Fruit fly (Drosophila melanogaster) whole organism, embryonic: ENCODE results near the gene Nf1.
A peak's percentile ranks its signal among the peaks of the same experiment; 100 is the strongest.

Experiments used
- Antp ChIP-seq: fragments of 200-800 bp; sonication (Bioruptor generic); optimal IDR thresholded peaks from 3 replicates; lab custom pipeline; 2016; ENCODE audit warnings: missing biosample characterization, missing genetic modification characterization
- CG10431 ChIP-seq: fragments of 200-800 bp; sonication (Bioruptor generic); optimal IDR thresholded peaks from 3 replicates; lab custom pipeline; 2018; ENCODE audit warnings: missing biosample characterization, mild to moderate bottlenecking, missing genetic modification characterization
- CG11247 ChIP-seq: fragments of 200-800 bp; sonication (Bioruptor generic); IDR thresholded peaks from 2 replicates; pipeline ENCODE4 v1.3.6; 2022; ENCODE audit warnings: missing biosample characterization, missing genetic modification characterization
- CG11398 ChIP-seq: fragments of 200-800 bp; sonication (Bioruptor generic); optimal IDR thresholded peaks from 2 replicates; lab custom pipeline; 2016; ENCODE audit warnings: missing biosample characterization, missing genetic modification characterization
- CG11695 ChIP-seq: fragments of 200-800 bp; sonication (Bioruptor generic); IDR thresholded peaks from 3 replicates; pipeline ENCODE4 v1.3.6; 2022; ENCODE audit warnings: missing biosample characterization, missing genetic modification characterization
- CG13296 ChIP-seq: fragments of 200-800 bp; sonication (Bioruptor generic); optimal IDR thresholded peaks from 3 replicates; lab custom pipeline; 2018; ENCODE audit warnings: missing biosample characterization, mild to moderate bottlenecking, missing genetic modification characterization
- CG14050 ChIP-seq: fragments of 200-800 bp; sonication (Bioruptor generic); IDR thresholded peaks from 3 replicates; pipeline ENCODE4 v1.3.6; 2022; ENCODE audit warnings: missing biosample characterization, missing genetic modification characterization
- CG15073 ChIP-seq: fragments of 200-800 bp; sonication (Bioruptor generic); optimal IDR thresholded peaks from 2 replicates; lab custom pipeline; 2016; ENCODE audit warnings: missing biosample characterization, missing genetic modification characterization
- CG17612 ChIP-seq: fragments of 200-800 bp; sonication (Bioruptor generic); IDR thresholded peaks from 2 replicates; pipeline ENCODE4 v1.3.6; 2022; ENCODE audit warnings: missing biosample characterization, missing genetic modification characterization
- CG18599 ChIP-seq: fragments of 200-800 bp; sonication (Bioruptor generic); optimal IDR thresholded peaks from 3 replicates; lab custom pipeline; 2017; ENCODE audit warnings: missing biosample characterization, missing genetic modification characterization, mild to moderate bottlenecking, moderate library complexity, missing genetic modification reagents
- CG2199 ChIP-seq: fragments of 200-800 bp; sonication (Bioruptor generic); IDR thresholded peaks from 3 replicates; pipeline ENCODE4 v1.3.6; 2022; ENCODE audit warnings: missing biosample characterization, missing genetic modification characterization
- CG34376 ChIP-seq: fragments of 200-800 bp; sonication (Bioruptor generic); optimal IDR thresholded peaks from 2 replicates; lab custom pipeline; 2018; ENCODE audit warnings: missing biosample characterization, mild to moderate bottlenecking, missing genetic modification characterization
- CG4282 ChIP-seq: fragments of 200-800 bp; sonication (Bioruptor generic); optimal IDR thresholded peaks from 2 replicates; lab custom pipeline; 2016; ENCODE audit warnings: missing biosample characterization, missing genetic modification characterization
- CG6854 ChIP-seq: fragments of 200-800 bp; sonication (Bioruptor generic); optimal IDR thresholded peaks from 3 replicates; lab custom pipeline; 2017; ENCODE audit warnings: missing biosample characterization, mild to moderate bottlenecking, missing genetic modification characterization
- CG8359 ChIP-seq: fragments of 200-800 bp; sonication (Bioruptor generic); optimal IDR thresholded peaks from 2 replicates; lab custom pipeline; 2017; ENCODE audit warnings: missing biosample characterization, mild to moderate bottlenecking, missing genetic modification characterization, borderline replicate concordance
- CG8924 ChIP-seq: fragments of 200-800 bp; optimal IDR thresholded peaks from 3 replicates; lab custom pipeline; 2019; ENCODE audit warnings: missing biosample characterization, mild to moderate bottlenecking, missing genetic modification characterization, moderate library complexity
- CG8944 ChIP-seq: fragments of 200-800 bp; sonication (Bioruptor generic); optimal IDR thresholded peaks from 3 replicates; lab custom pipeline; 2016; ENCODE audit warnings: missing biosample characterization, missing genetic modification characterization
- CG9876 ChIP-seq: fragments of 200-800 bp; sonication (Bioruptor generic); optimal IDR thresholded peaks from 2 replicates; lab custom pipeline; 2016; ENCODE audit warnings: missing biosample characterization, missing genetic modification characterization
- D19B ChIP-seq: fragments of 200-800 bp; sonication (Bioruptor generic); optimal IDR thresholded peaks from 2 replicates; lab custom pipeline; 2017; ENCODE audit warnings: missing biosample characterization, mild to moderate bottlenecking, missing genetic modification characterization
- Dad ChIP-seq: fragments of 200-800 bp; sonication (Bioruptor generic); optimal IDR thresholded peaks from 3 replicates; lab custom pipeline; 2016; ENCODE audit warnings: missing biosample characterization, missing genetic modification characterization
- Drgx ChIP-seq: fragments of 200-800 bp; sonication (Bioruptor generic); IDR thresholded peaks from 2 replicates; pipeline ENCODE4 v1.3.6; 2022; ENCODE audit warnings: missing biosample characterization, missing genetic modification characterization
- Ets97D ChIP-seq: fragments of 200-800 bp; sonication (Bioruptor generic); optimal IDR thresholded peaks from 3 replicates; lab custom pipeline; 2016; ENCODE audit warnings: missing biosample characterization, missing genetic modification characterization
- Gug ChIP-seq: fragments of 200-800 bp; sonication (Bioruptor generic); IDR thresholded peaks from 4 replicates; pipeline ENCODE4 v1.3.6; 2022; ENCODE audit warnings: missing biosample characterization, missing genetic modification characterization
- HLH54F ChIP-seq: fragments of 200-800 bp; sonication (Bioruptor generic); optimal IDR thresholded peaks from 3 replicates; lab custom pipeline; 2016; ENCODE audit warnings: missing biosample characterization, missing genetic modification characterization
- Hr78 ChIP-seq, 2 experiments: fragments of 200-800 bp in 1 of 2; fragments of >200 bp in 1 of 2; sonication (Bioruptor generic) in 1 of 2; optimal IDR thresholded peaks; 2 replicates each; lab custom pipeline; 2017 to 2019; ENCODE audit warnings: missing biosample characterization in 2 of 2, missing genetic modification characterization in 2 of 2, mild to moderate bottlenecking in 1 of 2, moderate library complexity in 1 of 2
- Meics ChIP-seq: fragments of 200-800 bp; sonication (Bioruptor generic); optimal IDR thresholded peaks from 2 replicates; lab custom pipeline; 2017; ENCODE audit warnings: missing biosample characterization, mild to moderate bottlenecking, missing genetic modification characterization
- NC2α ChIP-seq: fragments of 200-800 bp; sonication (Bioruptor generic); optimal IDR thresholded peaks from 2 replicates; lab custom pipeline; 2016; ENCODE audit warnings: missing biosample characterization, missing genetic modification characterization
- Nf-YB ChIP-seq: fragments of 200-800 bp; sonication (Bioruptor generic); optimal IDR thresholded peaks from 3 replicates; lab custom pipeline; 2019; ENCODE audit warnings: missing biosample characterization, mild to moderate bottlenecking, missing genetic modification characterization, moderate library complexity
- Rfx ChIP-seq: fragments of 200-800 bp; sonication (Bioruptor generic); IDR thresholded peaks from 2 replicates; pipeline ENCODE4 v1.3.6; 2022; ENCODE audit warnings: missing biosample characterization, missing genetic modification characterization
- Scr ChIP-seq: fragments of 200-800 bp; sonication (Bioruptor generic); IDR thresholded peaks from 2 replicates; pipeline ENCODE4 v1.3.6; 2022; ENCODE audit warnings: missing biosample characterization, missing genetic modification characterization; ENCODE audit not compliant: partially characterized antibody
- Six4 ChIP-seq: fragments of 200-800 bp; sonication (Bioruptor generic); optimal IDR thresholded peaks from 2 replicates; lab custom pipeline; 2016; ENCODE audit warnings: missing biosample characterization, missing genetic modification characterization
- Sox102F ChIP-seq: fragments of 200-800 bp; sonication (Bioruptor generic); optimal IDR thresholded peaks from 2 replicates; lab custom pipeline; 2018; ENCODE audit warnings: missing biosample characterization, mild to moderate bottlenecking, missing genetic modification characterization, moderate library complexity
- YL-1 ChIP-seq: fragments of 200-800 bp; sonication (Bioruptor generic); optimal IDR thresholded peaks from 3 replicates; lab custom pipeline; 2017; ENCODE audit warnings: missing biosample characterization, mild to moderate bottlenecking, missing genetic modification characterization
- ap ChIP-seq: fragments of 200-800 bp; sonication (Bioruptor generic); IDR thresholded peaks from 2 replicates; pipeline ENCODE4 v1.3.6; 2022; ENCODE audit warnings: missing biosample characterization, missing genetic modification characterization
- az2 ChIP-seq: fragments of 200-800 bp; sonication (Bioruptor generic); optimal IDR thresholded peaks from 3 replicates; lab custom pipeline; 2016; ENCODE audit warnings: missing biosample characterization, missing genetic modification characterization
- btn ChIP-seq: fragments of 200-800 bp; sonication (Bioruptor generic); optimal IDR thresholded peaks from 2 replicates; lab custom pipeline; 2016; ENCODE audit warnings: missing biosample characterization, missing genetic modification characterization
- chinmo ChIP-seq: fragments of 200-800 bp; sonication (Bioruptor generic); IDR thresholded peaks from 4 replicates; pipeline ENCODE4 v1.3.6; 2022; ENCODE audit warnings: missing biosample characterization, missing genetic modification characterization; ENCODE audit not compliant: partially characterized antibody
- dan ChIP-seq: fragments of 200-800 bp; sonication (Bioruptor generic); IDR thresholded peaks from 2 replicates; pipeline ENCODE4 v1.3.6; 2022; ENCODE audit warnings: missing biosample characterization, missing genetic modification characterization
- fd64A ChIP-seq: fragments of 200-800 bp; sonication (Bioruptor generic); optimal IDR thresholded peaks from 3 replicates; lab custom pipeline; 2018; ENCODE audit warnings: missing biosample characterization, mild to moderate bottlenecking, missing genetic modification characterization
- gcm2 ChIP-seq: fragments of 200-800 bp; sonication (Bioruptor generic); optimal IDR thresholded peaks from 2 replicates; lab custom pipeline; 2016; ENCODE audit warnings: missing biosample characterization, missing genetic modification characterization
- gfzf ChIP-seq: fragments of 200-800 bp; sonication (Bioruptor generic); optimal IDR thresholded peaks from 2 replicates; lab custom pipeline; 2016; ENCODE audit warnings: missing biosample characterization, mild to moderate bottlenecking, missing genetic modification characterization, moderate library complexity
- ken ChIP-seq: fragments of 200-800 bp; sonication (Bioruptor generic); IDR thresholded peaks from 3 replicates; pipeline ENCODE4 v1.3.6; 2022; ENCODE audit warnings: missing biosample characterization, missing genetic modification characterization
- nau ChIP-seq: fragments of 200-800 bp; sonication (Bioruptor generic); optimal IDR thresholded peaks from 3 replicates; lab custom pipeline; 2017; ENCODE audit warnings: missing biosample characterization, mild to moderate bottlenecking, missing genetic modification characterization, missing genetic modification reagents
- phol ChIP-seq: fragments of 200-800 bp; sonication (Bioruptor generic); optimal IDR thresholded peaks from 3 replicates; lab custom pipeline; 2018; ENCODE audit warnings: missing biosample characterization, mild to moderate bottlenecking, missing genetic modification characterization, moderate library complexity
- tgo ChIP-seq: fragments of 200-800 bp; sonication (Bioruptor generic); IDR thresholded peaks from 3 replicates; pipeline ENCODE4 v1.3.6; 2022; ENCODE audit warnings: missing biosample characterization, missing genetic modification characterization
- vfl ChIP-seq: fragments of 200-800 bp; sonication (Bioruptor generic); optimal IDR thresholded peaks from 2 replicates; lab custom pipeline; 2016; ENCODE audit warnings: missing biosample characterization, missing genetic modification characterization
- wek ChIP-seq: fragments of 200-800 bp; sonication (Bioruptor generic); optimal IDR thresholded peaks from 3 replicates; lab custom pipeline; 2018; ENCODE audit warnings: missing biosample characterization, mild to moderate bottlenecking, missing genetic modification characterization, moderate library complexity
- zfh1 ChIP-seq: fragments of 200-800 bp; sonication (Bioruptor generic); IDR thresholded peaks from 3 replicates; pipeline ENCODE4 v1.3.6; 2022; ENCODE audit warnings: missing biosample characterization, missing genetic modification characterization

The Nf1 gene

DNA sequence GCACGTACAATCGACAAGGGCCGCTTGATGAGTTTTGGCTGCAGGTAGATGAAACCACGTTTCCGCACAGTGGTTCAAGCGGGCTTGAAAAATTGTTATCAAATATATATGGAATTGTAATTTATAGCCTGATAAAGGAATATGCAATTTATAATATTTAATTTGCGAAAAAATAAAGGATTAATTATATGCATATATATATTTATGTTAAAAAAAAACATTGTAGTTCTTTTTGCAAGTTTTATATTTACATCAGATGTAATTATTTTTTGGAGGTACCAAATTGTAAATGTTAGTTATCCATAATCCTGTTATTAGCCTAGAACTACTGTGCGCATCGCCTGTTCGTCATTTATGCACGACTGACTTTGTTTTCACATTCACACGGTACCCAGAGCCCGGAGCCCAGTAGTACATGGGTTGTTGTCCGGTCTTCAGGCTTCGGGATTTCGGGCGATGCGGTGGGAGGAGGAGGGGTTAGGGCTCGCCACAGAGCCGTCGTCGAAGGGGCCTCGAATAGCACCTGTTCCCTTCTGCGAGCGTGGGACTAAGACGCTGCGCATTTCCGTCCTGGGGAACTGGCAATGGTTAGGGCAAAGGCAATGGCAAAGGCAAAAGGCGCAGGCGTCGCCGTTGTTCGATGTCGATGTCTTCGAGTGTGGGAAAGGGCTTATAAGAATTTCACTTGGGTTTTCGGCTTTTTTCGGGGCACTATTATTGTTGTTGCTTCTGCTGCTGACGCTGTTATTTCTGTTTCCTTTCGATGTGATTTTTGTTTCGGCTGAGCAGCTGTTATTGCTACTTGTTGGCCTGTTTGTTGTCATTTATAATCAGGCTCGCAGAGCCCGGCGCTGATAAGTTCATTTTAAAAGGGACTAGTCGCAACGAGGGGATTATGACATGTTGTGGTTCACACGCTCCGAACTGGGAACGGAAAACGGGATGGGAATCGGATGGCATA, 35.2 kb downstream of the Nf1 start (continued):
- no peak for TF ChIP-seq CG6854 (GFP tag; lab: Kevin White, UChicago)
- TF ChIP-seq CG10431 (GFP tag; lab: Kevin White, UChicago) = peak; percentile 61
- TF ChIP-seq NC2α (GFP tag; lab: Kevin White, UChicago) = no peak
- no peak for TF ChIP-seq CG2199 (GFP tag; lab: Robert Waterston, UW)
- no peak for TF ChIP-seq HLH54F
- peak; percentile 46 for TF ChIP-seq Meics
- TF ChIP-seq Ets97D (GFP tag; lab: Kevin White, UChicago) = no peak
- TF ChIP-seq CG34376 (GFP tag; lab: Kevin White, UChicago) = no peak
- peak; percentile 82 for TF ChIP-seq Sox102F
- peak; percentile 20 for TF ChIP-seq Antp (GFP tag; lab: Kevin White, UChicago)
- TF ChIP-seq CG13296 (GFP tag; lab: Kevin White, UChicago) = peak; percentile 32
- peak; percentile 55 for TF ChIP-seq nau
- TF ChIP-seq tgo (GFP tag; lab: Robert Waterston, UW) = peak; percentile 61; the same call in 2 of the 3 replicates
- TF ChIP-seq CG11398 (GFP tag; lab: Kevin White, UChicago) = no peak
- peak; percentile 79 for TF ChIP-seq CG8359 (GFP tag; lab: Kevin White, UChicago)
- TF ChIP-seq gfzf (GFP tag; lab: Kevin White, UChicago) = no peak
- no peak for TF ChIP-seq Dad (GFP tag; lab: Kevin White, UChicago)
- TF ChIP-seq chinmo (GFP tag; lab: Robert Waterston, UW) = no peak
- TF ChIP-seq CG11695 (GFP tag; lab: Robert Waterston, UW) = peak; percentile 90
- no peak for TF ChIP-seq wek (GFP tag; lab: Kevin White, UChicago)
- TF ChIP-seq CG14050 (GFP tag; lab: Robert Waterston, UW) = no peak; the same call in 2 of the 3 replicates
- peak; percentile 6; the same call in 1 of the 2 replicates for TF ChIP-seq CG11247
- TF ChIP-seq Rfx (GFP tag; lab: Robert Waterston, UW) = no peak
- TF ChIP-seq fd64A = no peak
- TF ChIP-seq Nf-YB (GFP tag; lab: Kevin White, UChicago) = peak; percentile 78
- peak; percentile 28; the same call in 1 of the 2 replicates for TF ChIP-seq Drgx
- peak; percentile 30; the same call in 2 of the 4 replicates for TF ChIP-seq Gug (GFP tag; lab: Robert Waterston, UW)
- no peak for TF ChIP-seq btn (GFP tag; lab: Kevin White, UChicago)
- peak in 1 of 2 experiments; percentile 69 for TF ChIP-seq Hr78 (GFP tag; optimal IDR thresholded peaks at IDR 0.05; lab: Kevin White, UChicago)
- TF ChIP-seq D19B = no peak
- 0 out of 2 replicates have a peak, but pooled peaks have one; percentile 61 for TF ChIP-seq dan (GFP tag; lab: Robert Waterston, UW)
- TF ChIP-seq Six4 (GFP tag; lab: Kevin White, UChicago) = peak; percentile 57
- TF ChIP-seq phol (tag; lab: Kevin White, UChicago) = peak; percentile 93
- peak; percentile 60 for TF ChIP-seq ap (GFP tag; lab: Robert Waterston, UW)
- TF ChIP-seq CG18599 = peak; percentile 69
- peak; percentile 66 for TF ChIP-seq CG4282 (GFP tag; lab: Kevin White, UChicago)
- peak; percentile 67 for TF ChIP-seq zfh1 (GFP tag; lab: Robert Waterston, UW)
- peak; percentile 76 for TF ChIP-seq az2
- no peak for TF ChIP-seq CG17612
- TF ChIP-seq CG15073 (GFP tag; lab: Kevin White, UChicago) = no peak
- TF ChIP-seq ken (GFP tag; lab: Robert Waterston, UW) = 0 out of 3 replicates have a peak, but pooled peaks have one; percentile 29
- peak; percentile 21 for TF ChIP-seq vfl (GFP tag; lab: Kevin White, UChicago)
- no peak for TF ChIP-seq Scr (GFP tag; lab: Robert Waterston, UW)
- no peak for TF ChIP-seq gcm2 (GFP tag; lab: Kevin White, UChicago)
- peak; percentile 89 for TF ChIP-seq CG8924 (tag; lab: Kevin White, UChicago)
- TF ChIP-seq CG8944 = no peak
- TF ChIP-seq YL-1 (GFP tag; lab: Kevin White, UChicago) = peak; percentile 45
- TF ChIP-seq CG9876 = no peak
